Fruit fly (Drosophila melanogaster) whole organism, wandering third instar larva: Measurements from ENCODE around the gene Nplp4.

Experiments used
- Abd-B ChIP-seq: fragments of >200 bp; optimal IDR thresholded peaks from 2 replicates; lab custom pipeline; 2017; ENCODE audit warnings: missing biosample characterization, missing genetic modification characterization
- CG9705 ChIP-seq: fragments of 200-800 bp; sonication (Bioruptor generic); optimal IDR thresholded peaks from 2 replicates; lab custom pipeline; 2018; ENCODE audit warnings: missing biosample characterization, mild to moderate bottlenecking, missing genetic modification characterization
- CrebA ChIP-seq: fragments of 200-800 bp; sonication (Bioruptor generic); optimal IDR thresholded peaks from 2 replicates; lab custom pipeline; 2016; ENCODE audit warnings: missing biosample characterization, mild to moderate bottlenecking, missing genetic modification characterization, borderline replicate concordance
- Dfd ChIP-seq: fragments of >200 bp; optimal IDR thresholded peaks from 2 replicates; lab custom pipeline; 2017; ENCODE audit warnings: missing biosample characterization, missing genetic modification characterization
- Dif ChIP-seq: fragments of 200-275, 200-300 bp; sonication (Bioruptor generic); optimal IDR thresholded peaks from 2 replicates; lab custom pipeline; 2018; ENCODE audit warnings: missing biosample characterization, missing genetic modification characterization; ENCODE audit not compliant: partially characterized antibody
- GATAd ChIP-seq: sonication (Bioruptor generic); optimal IDR thresholded peaks from 2 replicates; lab custom pipeline; 2016; ENCODE audit warnings: missing biosample characterization, missing genetic modification characterization
- HLH106 ChIP-seq: fragments of 200-800 bp; optimal IDR thresholded peaks from 3 replicates; lab custom pipeline; 2019; ENCODE audit warnings: missing biosample characterization, mild to moderate bottlenecking, missing genetic modification characterization, moderate library complexity
- Hr78 ChIP-seq: fragments of >200 bp; optimal IDR thresholded peaks from 2 replicates; lab custom pipeline; 2017; ENCODE audit warnings: missing biosample characterization, missing genetic modification characterization
- Hr83 ChIP-seq: fragments of 200-300 bp; sonication (Bioruptor generic); optimal IDR thresholded peaks from 2 replicates; lab custom pipeline; 2016; ENCODE audit warnings: missing biosample characterization, mild to moderate bottlenecking, missing genetic modification characterization, moderate library complexity; ENCODE audit not compliant: poor library complexity, severe bottlenecking
- Jra ChIP-seq: sonication (Bioruptor generic); optimal IDR thresholded peaks from 2 replicates; lab custom pipeline; 2016; ENCODE audit warnings: missing biosample characterization, missing genetic modification characterization
- Mio ChIP-seq: sonication (Bioruptor generic); optimal IDR thresholded peaks from 2 replicates; lab custom pipeline; 2016; ENCODE audit warnings: missing biosample characterization, missing genetic modification characterization
- Myc ChIP-seq: fragments of >200 bp; optimal IDR thresholded peaks from 2 replicates; lab custom pipeline; 2017
- OdsH ChIP-seq: fragments of 200-800 bp; sonication (Bioruptor generic); optimal IDR thresholded peaks from 2 replicates; lab custom pipeline; 2016; ENCODE audit warnings: missing biosample characterization, mild to moderate bottlenecking, missing genetic modification characterization
- Rel ChIP-seq, 2 experiments: fragments of 200-800 bp; sonication (Bioruptor generic) in 1 of 2; optimal IDR thresholded peaks; 2 replicates in 1 of 2; 3 replicates in 1 of 2; lab custom pipeline; 2016 to 2019; ENCODE audit warnings: mild to moderate bottlenecking in 2 of 2, missing biosample characterization in 2 of 2, missing genetic modification characterization in 2 of 2, moderate library complexity in 1 of 2
- Sp1 ChIP-seq: fragments of 200-800 bp; sonication (Bioruptor generic); optimal IDR thresholded peaks from 3 replicates; lab custom pipeline; 2019; ENCODE audit warnings: missing biosample characterization, mild to moderate bottlenecking, missing genetic modification characterization, moderate library complexity
- Vsx2 ChIP-seq: fragments of 200-300, 225-300 bp; sonication (Bioruptor generic); optimal IDR thresholded peaks from 2 replicates; lab custom pipeline; 2018; ENCODE audit warnings: missing biosample characterization, missing genetic modification characterization; ENCODE audit not compliant: partially characterized antibody
- brk ChIP-seq: fragments of 200-800 bp; sonication (Bioruptor generic); optimal IDR thresholded peaks from 2 replicates; lab custom pipeline; 2016; ENCODE audit warnings: missing biosample characterization, mild to moderate bottlenecking, missing genetic modification characterization
- dl ChIP-seq, 2 experiments: fragments of 175-275, 200-275 bp in 1 of 2; fragments of 200-275 bp in 1 of 2; sonication (Bioruptor generic); optimal IDR thresholded peaks; lab custom pipeline; 2018; ENCODE audit warnings: mild to moderate bottlenecking in 2 of 2, missing biosample characterization in 2 of 2, missing genetic modification characterization in 2 of 2, moderate library complexity in 2 of 2; ENCODE audit not compliant: partially characterized antibody in 2 of 2, insufficient read depth in 1 of 2
- dmrt93B ChIP-seq: fragments of 200-800 bp; sonication (Bioruptor generic); optimal IDR thresholded peaks from 2 replicates; lab custom pipeline; 2018; ENCODE audit warnings: missing biosample characterization, mild to moderate bottlenecking, missing genetic modification characterization
- dsf ChIP-seq: sonication (Bioruptor generic); optimal IDR thresholded peaks from 2 replicates; lab custom pipeline; 2016; ENCODE audit warnings: missing biosample characterization, missing genetic modification characterization, borderline replicate concordance
- ey ChIP-seq: fragments of 200-800 bp; sonication (Bioruptor generic); optimal IDR thresholded peaks from 2 replicates; lab custom pipeline; 2016; ENCODE audit warnings: missing biosample characterization, missing genetic modification characterization
- fru ChIP-seq: fragments of 200-800 bp; sonication (Bioruptor generic); optimal IDR thresholded peaks from 3 replicates; lab custom pipeline; 2016; ENCODE audit warnings: missing biosample characterization, mild to moderate bottlenecking, missing genetic modification characterization
- h ChIP-seq: fragments of 200-800 bp; sonication (Bioruptor generic); optimal IDR thresholded peaks from 3 replicates; lab custom pipeline; 2016; ENCODE audit warnings: missing biosample characterization, mild to moderate bottlenecking, missing genetic modification characterization
- lola ChIP-seq: fragments of >200 bp; optimal IDR thresholded peaks from 2 replicates; lab custom pipeline; 2017; ENCODE audit warnings: missing biosample characterization, missing genetic modification characterization
- pan ChIP-seq: fragments of >200 bp; optimal IDR thresholded peaks from 2 replicates; lab custom pipeline; 2017
- psq ChIP-seq: fragments of 200-800 bp; sonication (Bioruptor generic); optimal IDR thresholded peaks from 3 replicates; lab custom pipeline; 2017; ENCODE audit warnings: missing biosample characterization, mild to moderate bottlenecking, missing genetic modification characterization, moderate library complexity
- sage ChIP-seq: fragments of 200-800 bp; sonication (Bioruptor generic); optimal IDR thresholded peaks from 2 replicates; lab custom pipeline; 2016; ENCODE audit warnings: missing biosample characterization, mild to moderate bottlenecking, missing genetic modification characterization
- sv ChIP-seq: fragments of 200-800 bp; sonication (Bioruptor generic); optimal IDR thresholded peaks from 3 replicates; lab custom pipeline; 2016; ENCODE audit warnings: missing biosample characterization, missing genetic modification characterization
- usp ChIP-seq: fragments of >200 bp; optimal IDR thresholded peaks from 2 replicates; lab custom pipeline; 2017; ENCODE audit warnings: missing biosample characterization, missing genetic modification characterization
- woc ChIP-seq: sonication (Bioruptor generic); optimal IDR thresholded peaks from 2 replicates; lab custom pipeline; 2016; ENCODE audit warnings: missing biosample characterization, mild to moderate bottlenecking, missing genetic modification characterization

The Nplp4 gene

DNA sequence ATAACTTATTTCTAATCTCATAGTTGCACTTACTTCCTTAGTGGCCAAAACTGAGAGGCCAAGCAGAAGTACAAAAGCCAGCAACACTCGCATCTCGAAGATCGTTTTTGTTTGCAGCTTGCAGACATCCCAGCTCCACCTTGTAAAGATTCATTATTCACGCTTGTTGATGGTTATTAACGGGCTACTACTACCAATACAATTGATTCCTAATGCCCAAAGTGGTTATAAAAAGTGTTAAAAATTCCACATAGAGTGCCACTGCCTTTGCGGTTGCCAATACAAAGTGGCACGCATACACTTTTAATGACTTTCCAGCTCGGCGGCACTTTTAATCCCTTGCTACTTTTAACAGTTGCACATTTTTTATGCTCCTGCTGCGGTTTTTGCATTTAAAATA is 16.2 kb upstream of the Nplp4 start, which contains the start of gene Obp22a:
TSS of gene Obp22a (minus strand) at position 101 of the 400 bp plus-strand sequence.
- TF ChIP-seq woc (no peak), h (no peak), dmrt93B (GFP tag; lab: Kevin White, UChicago) (no peak), CG9705 (GFP tag; lab: Kevin White, UChicago) (no peak), HLH106 (tag; lab: Kevin White, UChicago) (no peak), ey (GFP tag; lab: Kevin White, UChicago) (no peak), sv (GFP tag; lab: Kevin White, UChicago) (no peak), CrebA (GFP tag; lab: Kevin White, UChicago) (no peak), Sp1 (GFP tag; lab: Kevin White, UChicago) (no peak), usp (no peak), Hr83 (GFP tag; lab: Kevin White, UChicago) (no peak), pan (lab: Kevin White, UChicago) (no peak), Jra (no peak)

dm6 chr2L:2006082-2006669 is 2.0 kb upstream of the Nplp4 start, which contains the start of gene CG33543:
Gene CG33543 (minus strand): TSS chr2L:2006313.
- TF ChIP-seq pan (lab: Kevin White, UChicago) (no peak), GATAd (GFP tag; lab: Kevin White, UChicago) (no peak), Sp1 (GFP tag; lab: Kevin White, UChicago) (no peak), HLH106 (tag; lab: Kevin White, UChicago) (no peak), CG9705 (GFP tag; lab: Kevin White, UChicago) (no peak), brk (GFP tag; lab: Kevin White, UChicago) (no peak), dsf (GFP tag; lab: Kevin White, UChicago) (no peak), Hr83 (GFP tag; lab: Kevin White, UChicago) (no peak), sv (GFP tag; lab: Kevin White, UChicago) (no peak), Myc (lab: Kevin White, UChicago) (no peak), Hr78 (GFP tag; lab: Kevin White, UChicago) (no peak), Vsx2 (GFP tag; lab: Kevin White, UChicago) (no peak), sage (GFP tag; lab: Kevin White, UChicago) (no peak), Dif (GFP tag; lab: Kevin White, UChicago) (no peak), fru (GFP tag; lab: Kevin White, UChicago) (no peak), psq (no peak), Abd-B (GFP tag; lab: Kevin White, UChicago) (no peak), lola (GFP tag; lab: Kevin White, UChicago) (no peak), dl (GFP tag; optimal IDR thresholded peaks at IDR 0.05; lab: Kevin White, UChicago; ENCODE audit: insufficient read depth in 1 of 2, partially characterized antibody in 2 of 2) (no peak)

DNA sequence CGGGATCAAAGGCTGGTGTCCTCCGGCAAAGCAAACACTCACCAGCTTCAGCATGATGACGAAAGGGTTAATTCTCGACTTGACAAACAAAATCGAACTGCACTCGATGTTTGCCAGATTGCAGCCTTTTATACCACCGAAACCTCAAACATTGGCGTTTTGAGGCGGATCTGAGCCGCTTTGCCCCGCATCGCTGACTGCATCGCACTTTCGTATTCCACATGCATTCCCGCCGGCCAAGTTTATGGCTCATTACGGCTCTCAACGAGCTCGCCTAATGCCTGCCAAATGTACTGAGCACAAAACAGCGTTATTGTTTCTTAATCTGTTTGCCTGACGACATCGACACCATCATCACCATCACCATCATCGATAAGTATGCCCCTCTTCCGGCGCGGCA is 1.1 kb upstream of the Nplp4 start, which contains the start of gene CG15353:
TSS of gene CG15353 (minus strand) at position 101 of the 400 bp plus-strand sequence.
- no peak for TF ChIP-seq OdsH (GFP tag; lab: Kevin White, UChicago)
- no peak for TF ChIP-seq sv (GFP tag; lab: Kevin White, UChicago)
- TF ChIP-seq fru (GFP tag; lab: Kevin White, UChicago), result no peak
- TF ChIP-seq Hr83 (GFP tag; lab: Kevin White, UChicago), result no peak
- no peak for TF ChIP-seq Mio
- no peak for TF ChIP-seq Rel (GFP tag; optimal IDR thresholded peaks at IDR 0.05; lab: Kevin White, UChicago)
- no peak for TF ChIP-seq Rel (tag; optimal IDR thresholded peaks at IDR 0.05; lab: Kevin White, UChicago)
- TF ChIP-seq Abd-B (GFP tag; lab: Kevin White, UChicago), result no peak
- TF ChIP-seq GATAd (GFP tag; lab: Kevin White, UChicago), result no peak
- no peak for TF ChIP-seq dsf (GFP tag; lab: Kevin White, UChicago)
- TF ChIP-seq Dfd (GFP tag; lab: Kevin White, UChicago), result no peak
- no peak for TF ChIP-seq pan (lab: Kevin White, UChicago)
- TF ChIP-seq dmrt93B (GFP tag; lab: Kevin White, UChicago), result no peak
- TF ChIP-seq Sp1 (GFP tag; lab: Kevin White, UChicago), result no peak
- TF ChIP-seq brk (GFP tag; lab: Kevin White, UChicago), result no peak
